Fruit fly (Drosophila melanogaster) whole organism, pupa: Measurements from ENCODE around the gene ENGase.

Experiments
- CG10348 ChIP-seq: fragments of 200-800 bp; sonication (Bioruptor generic); IDR thresholded peaks from 2 replicates; pipeline ENCODE4 v1.3.6; 2022; ENCODE audit warnings: missing biosample characterization, missing genetic modification characterization
- CG12605 ChIP-seq: fragments of 200-800 bp; sonication (Bioruptor generic); IDR thresholded peaks from 2 replicates; pipeline ENCODE4 v1.3.6; 2022; ENCODE audit warnings: missing biosample characterization, missing genetic modification characterization
- CG13204 ChIP-seq: fragments of 200-800 bp; sonication (Bioruptor generic); optimal IDR thresholded peaks from 2 replicates; lab custom pipeline; 2018; ENCODE audit warnings: missing biosample characterization, mild to moderate bottlenecking, missing genetic modification characterization, moderate library complexity
- CG32121 ChIP-seq: fragments of 200-800 bp; sonication (Bioruptor generic); IDR thresholded peaks from 2 replicates; pipeline ENCODE4 v1.3.6; 2022; ENCODE audit warnings: missing biosample characterization, missing genetic modification characterization
- CG34367 ChIP-seq: fragments of 200-800 bp; sonication (Bioruptor generic); optimal IDR thresholded peaks from 2 replicates; lab custom pipeline; 2018; ENCODE audit warnings: missing biosample characterization, mild to moderate bottlenecking, missing genetic modification characterization
- CG4496 ChIP-seq: fragments of 200-800 bp; sonication (Bioruptor generic); IDR thresholded peaks from 3 replicates; pipeline ENCODE4 v1.3.6; 2022; ENCODE audit warnings: missing biosample characterization, missing genetic modification characterization
- CG8159 ChIP-seq: fragments of 200-800 bp; sonication (Bioruptor generic); optimal IDR thresholded peaks from 3 replicates; lab custom pipeline; 2018; ENCODE audit warnings: missing biosample characterization, mild to moderate bottlenecking, missing genetic modification characterization, moderate library complexity
- Ets98B ChIP-seq: fragments of 200-800 bp; sonication (Bioruptor generic); IDR thresholded peaks from 2 replicates; pipeline ENCODE4 v1.3.6; 2022; ENCODE audit warnings: missing biosample characterization, missing genetic modification characterization
- Pif1B ChIP-seq: fragments of 200-800 bp; sonication (Bioruptor generic); optimal IDR thresholded peaks from 3 replicates; lab custom pipeline; 2016; ENCODE audit warnings: missing biosample characterization, missing genetic modification characterization
- Snoo ChIP-seq: fragments of 200-800 bp; sonication (Bioruptor generic); optimal IDR thresholded peaks from 3 replicates; lab custom pipeline; 2017; ENCODE audit warnings: missing biosample characterization, mild to moderate bottlenecking, missing genetic modification characterization, inconsistent platforms
- fd96Ca ChIP-seq: fragments of 200-800 bp; sonication (Bioruptor generic); IDR thresholded peaks from 3 replicates; pipeline ENCODE4 v1.3.6; 2022; ENCODE audit warnings: missing biosample characterization, missing genetic modification characterization
- gl ChIP-seq: fragments of 200-800 bp; sonication (Bioruptor generic); optimal IDR thresholded peaks from 2 replicates; lab custom pipeline; 2018; ENCODE audit warnings: missing biosample characterization, mild to moderate bottlenecking, missing genetic modification characterization

ENGase gene

DNA sequence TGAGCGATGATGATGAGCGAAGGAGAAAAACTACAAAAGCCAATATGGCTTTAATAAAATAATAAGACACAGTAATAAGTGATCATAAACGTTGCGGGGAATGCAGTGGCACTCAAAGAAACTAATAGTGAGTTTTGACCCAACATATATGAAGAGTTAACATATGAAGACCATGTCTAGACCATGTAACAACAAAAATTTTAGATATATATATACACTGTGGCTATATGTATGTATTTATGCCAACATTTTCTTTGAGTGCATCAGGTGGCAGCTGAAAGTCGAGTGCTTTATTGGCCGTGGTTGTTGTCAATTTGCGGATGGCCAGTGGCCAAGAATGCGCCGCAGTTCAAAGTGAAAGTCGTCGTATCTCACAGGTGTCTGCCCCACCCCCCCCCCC is 50.5 kb downstream of the ENGase start:
- no peak for TF ChIP-seq CG34367 (tag; lab: Kevin White, UChicago)
- peak; percentile 54; the same call in 2 of the 3 replicates for TF ChIP-seq CG4496 (GFP tag; lab: Robert Waterston, UW)
- peak; percentile 28; the same call in 1 of the 2 replicates for TF ChIP-seq CG32121 (GFP tag; lab: Robert Waterston, UW)
- TF ChIP-seq CG10348: no peak
- no peak for TF ChIP-seq gl (tag; lab: Kevin White, UChicago)
- TF ChIP-seq CG8159 (tag; lab: Kevin White, UChicago): no peak
- TF ChIP-seq CG12605 (GFP tag; lab: Robert Waterston, UW): no peak
- TF ChIP-seq Ets98B (GFP tag; lab: Robert Waterston, UW): peak; percentile 26; the same call in 1 of the 2 replicates
- TF ChIP-seq fd96Ca (GFP tag; lab: Robert Waterston, UW): 0 out of 3 replicates have a peak, but pooled peaks have one; percentile 7
- TF ChIP-seq Snoo: no peak
- TF ChIP-seq Pif1B (GFP tag; lab: Kevin White, UChicago): no peak
- TF ChIP-seq CG13204 (GFP tag; lab: Kevin White, UChicago): no peak

DNA sequence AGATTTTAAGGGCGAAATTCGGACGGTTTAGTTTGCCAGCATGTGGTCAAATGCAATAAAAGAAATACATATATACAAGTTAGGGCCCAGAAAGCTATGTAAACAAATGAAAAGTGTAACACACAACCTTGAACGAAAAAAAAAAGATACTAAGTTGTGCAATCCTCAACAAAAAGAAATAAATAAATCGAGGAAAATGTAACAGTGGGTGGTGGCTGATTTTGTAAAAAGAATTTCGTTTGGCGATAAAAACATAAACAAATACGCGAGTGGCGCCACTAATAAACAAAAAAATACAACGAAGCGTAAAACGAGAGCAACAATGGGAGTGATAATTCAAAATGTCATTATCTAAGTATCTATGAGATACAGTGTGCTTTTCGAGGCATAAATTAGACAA is 53.6 kb downstream of the ENGase start:
- TF ChIP-seq CG34367 (tag; lab: Kevin White, UChicago) (no peak), CG12605 (GFP tag; lab: Robert Waterston, UW) (no peak)
